Worm (Caenorhabditis elegans): ENCODE measurements around the gene Y43C5A.3.

DNA sequence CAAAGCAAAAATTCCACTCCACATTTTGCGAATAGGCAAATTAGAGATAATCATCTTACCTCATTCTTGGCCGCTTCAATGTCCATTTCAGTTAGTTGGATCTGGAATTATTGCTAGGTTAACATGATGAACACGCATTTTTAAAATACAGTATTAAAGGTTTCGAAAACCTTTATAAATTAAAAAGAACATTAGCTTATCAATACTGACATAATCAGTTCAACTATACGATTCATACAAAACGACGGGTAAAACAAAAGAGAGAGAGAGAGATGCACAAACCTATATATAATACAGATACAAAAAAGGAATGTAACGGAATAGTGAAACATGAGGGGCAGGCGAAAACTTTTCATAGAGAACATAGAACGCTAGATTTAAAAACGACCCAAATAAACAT lies 7.6 kb downstream of the Y43C5A.3 start, which contains the start of gene thk-1:
- TF ChIP-seq mls-2 (tag; optimal IDR thresholded peaks at IDR 0.05), result no peak
- no peak for TF ChIP-seq pha-4 (tag; optimal IDR thresholded peaks at IDR 0.05)
- no peak for TF ChIP-seq lin-13 (tag; optimal IDR thresholded peaks at IDR 0.05)
- no peak for TF ChIP-seq zip-8 (tag; optimal IDR thresholded peaks at IDR 0.05)
- no peak for TF ChIP-seq lin-32 (GFP tag; optimal IDR thresholded peaks at IDR 0.05)
- TF ChIP-seq mep-1 (tag; optimal IDR thresholded peaks at IDR 0.05), result no peak
- no peak for TF ChIP-seq ztf-11 (tag; optimal IDR thresholded peaks at IDR 0.05)
- no peak for TF ChIP-seq elt-3 (tag; optimal IDR thresholded peaks at IDR 0.05)
- TF ChIP-seq elt-1 (tag; optimal IDR thresholded peaks at IDR 0.05; ENCODE audit: borderline replicate concordance, insufficient read depth), result no peak
- no peak for TF ChIP-seq unc-62 (GFP tag; optimal IDR thresholded peaks at IDR 0.05)
- TF ChIP-seq mab-5 (tag; optimal IDR thresholded peaks at IDR 0.05), result no peak
- no peak for TF ChIP-seq bed-3 (GFP tag; optimal IDR thresholded peaks at IDR 0.05)
